Worm (Caenorhabditis elegans): ENCODE data around the gene gsto-2.

The gsto-2 gene

DNA sequence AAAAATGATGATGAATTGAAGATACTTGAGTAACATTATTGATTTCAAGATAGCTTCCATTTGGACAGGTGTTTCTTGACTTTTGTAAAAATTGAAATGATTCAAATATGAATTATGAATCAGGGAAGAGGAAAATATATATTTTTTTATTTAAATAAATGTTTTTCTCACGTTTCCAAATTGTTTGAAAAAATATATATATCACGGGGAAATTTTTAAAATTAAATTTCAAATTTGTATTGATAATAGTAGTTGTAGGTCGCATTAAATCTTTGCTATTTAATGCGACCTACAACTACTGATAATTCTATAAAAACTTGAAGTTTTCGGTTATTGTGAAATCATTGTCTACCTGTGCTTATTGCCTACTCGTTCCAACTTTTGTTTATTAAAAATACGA, 34.7 kb upstream of the gsto-2 start, which contains the start of gene ZC21.8:
TSS of gene ZC21.8 (minus strand) at position 101 of the 400 bp plus-strand sequence.
- no peak for TF ChIP-seq flh-1 (GFP tag; optimal IDR thresholded peaks at IDR 0.05)
- TF ChIP-seq nhr-28 (tag; optimal IDR thresholded peaks at IDR 0.05): no peak
- no peak for TF ChIP-seq unc-120 (tag; optimal IDR thresholded peaks at IDR 0.05; ENCODE audit: poor library complexity, severe bottlenecking)
- no peak for TF ChIP-seq sem-2 (GFP tag; optimal IDR thresholded peaks at IDR 0.05)
- TF ChIP-seq zip-8 (tag; optimal IDR thresholded peaks at IDR 0.05): no peak
- TF ChIP-seq lsy-2 (tag; optimal IDR thresholded peaks at IDR 0.05): no peak
- no peak for TF ChIP-seq lin-32 (GFP tag; optimal IDR thresholded peaks at IDR 0.05)
- TF ChIP-seq M03D4.4 (tag; optimal IDR thresholded peaks at IDR 0.05): no peak
- TF ChIP-seq ham-2 (GFP tag; optimal IDR thresholded peaks at IDR 0.05): no peak
- TF ChIP-seq ztf-11 (tag; optimal IDR thresholded peaks at IDR 0.05): no peak
- TF ChIP-seq pha-4 (tag; optimal IDR thresholded peaks at IDR 0.05): no peak
- TF ChIP-seq mab-5 (tag; optimal IDR thresholded peaks at IDR 0.05): no peak
- no peak for TF ChIP-seq mls-2 (tag; optimal IDR thresholded peaks at IDR 0.05)
- no peak for TF ChIP-seq nhr-76 (tag; optimal IDR thresholded peaks at IDR 0.05)
- no peak for TF ChIP-seq unc-39 (tag; optimal IDR thresholded peaks at IDR 0.05)

DNA sequence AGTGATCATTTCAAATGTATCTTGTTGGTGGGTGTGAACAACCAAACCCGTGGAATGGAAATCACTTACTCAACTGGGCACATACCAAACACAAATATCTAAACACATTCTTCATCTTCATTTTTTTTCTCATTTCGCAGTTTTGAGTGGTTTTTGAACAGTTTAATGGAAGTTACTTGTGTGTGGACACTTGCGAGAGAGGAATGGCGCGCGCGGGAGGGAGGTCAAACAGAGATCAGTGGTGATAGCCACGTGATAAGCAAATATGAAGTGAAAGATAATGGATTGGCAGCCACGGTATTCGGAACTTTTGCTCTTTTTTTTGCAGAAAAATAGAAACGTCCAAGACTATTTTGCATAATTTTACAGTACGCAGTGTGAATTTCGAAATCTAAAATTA, 34.0 kb upstream of the gsto-2 start:
- TF ChIP-seq ceh-43 (GFP tag; optimal IDR thresholded peaks at IDR 0.05) (no peak), unc-62 (GFP tag; optimal IDR thresholded peaks at IDR 0.05) (no peak), nhr-76 (tag; optimal IDR thresholded peaks at IDR 0.05) (no peak), lin-32 (GFP tag; optimal IDR thresholded peaks at IDR 0.05) (no peak), lsy-2 (tag; optimal IDR thresholded peaks at IDR 0.05) (no peak), sem-2 (GFP tag; optimal IDR thresholded peaks at IDR 0.05) (no peak), mab-5 (tag; optimal IDR thresholded peaks at IDR 0.05) (no peak), sptf-1 (tag; optimal IDR thresholded peaks at IDR 0.05) (no peak), snpc-4 (tag; optimal IDR thresholded peaks at IDR 0.05) (no peak), M03D4.4 (tag; optimal IDR thresholded peaks at IDR 0.05) (no peak), cnd-1 (tag; optimal IDR thresholded peaks at IDR 0.05) (no peak), nhr-237 (tag; optimal IDR thresholded peaks at IDR 0.05) (no peak), pha-4 (tag; optimal IDR thresholded peaks at IDR 0.05) (no peak)

DNA sequence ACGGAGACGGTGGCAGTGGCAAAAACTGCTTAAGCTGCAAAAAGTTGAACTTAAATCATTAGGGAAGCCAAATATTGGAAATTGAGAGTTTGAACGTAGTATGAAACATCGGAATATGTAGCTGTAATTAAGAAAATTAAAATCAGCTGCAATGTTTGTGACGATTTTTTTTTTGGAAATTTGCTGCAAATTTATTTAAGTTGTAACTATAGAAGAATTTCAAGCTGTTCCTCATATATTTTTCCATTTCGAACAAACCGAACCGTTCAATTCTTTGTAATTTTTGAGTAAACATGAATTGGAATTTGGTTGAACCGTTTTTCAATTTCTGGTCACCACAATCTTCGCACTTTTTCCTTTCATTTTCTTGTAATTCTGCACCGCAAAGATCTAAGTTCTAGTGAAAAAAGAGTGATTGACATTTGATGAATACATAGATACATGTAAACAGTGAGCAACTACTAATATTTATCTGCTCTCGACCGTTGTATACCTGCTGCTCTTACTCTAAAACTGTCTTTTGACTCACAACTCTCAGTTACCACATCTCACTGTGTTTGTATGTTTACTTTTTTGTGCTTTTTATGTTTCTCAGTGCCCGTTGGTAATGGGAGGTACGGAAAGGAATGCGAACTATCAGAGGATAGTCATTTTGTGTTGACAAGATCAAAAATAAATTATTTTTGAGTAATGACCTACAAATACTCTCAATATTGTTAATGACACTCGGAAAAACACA, 32.7 kb upstream of the gsto-2 start:
- no peak for TF ChIP-seq ham-2 (GFP tag; optimal IDR thresholded peaks at IDR 0.05)
- no peak for TF ChIP-seq lsy-2 (tag; optimal IDR thresholded peaks at IDR 0.05)
- TF ChIP-seq flh-1 (GFP tag; optimal IDR thresholded peaks at IDR 0.05): no peak
- TF ChIP-seq mab-5 (tag; optimal IDR thresholded peaks at IDR 0.05): no peak
- TF ChIP-seq blmp-1 (tag; optimal IDR thresholded peaks at IDR 0.05): no peak
- TF ChIP-seq sem-2 (GFP tag; optimal IDR thresholded peaks at IDR 0.05): no peak
- TF ChIP-seq nhr-12 (tag; optimal IDR thresholded peaks at IDR 0.05): no peak
- no peak for TF ChIP-seq nhr-237 (tag; optimal IDR thresholded peaks at IDR 0.05)
- TF ChIP-seq M03D4.4 (tag; optimal IDR thresholded peaks at IDR 0.05): no peak
- TF ChIP-seq sptf-1 (tag; optimal IDR thresholded peaks at IDR 0.05): no peak
- no peak for TF ChIP-seq lin-13 (tag; optimal IDR thresholded peaks at IDR 0.05)

DNA sequence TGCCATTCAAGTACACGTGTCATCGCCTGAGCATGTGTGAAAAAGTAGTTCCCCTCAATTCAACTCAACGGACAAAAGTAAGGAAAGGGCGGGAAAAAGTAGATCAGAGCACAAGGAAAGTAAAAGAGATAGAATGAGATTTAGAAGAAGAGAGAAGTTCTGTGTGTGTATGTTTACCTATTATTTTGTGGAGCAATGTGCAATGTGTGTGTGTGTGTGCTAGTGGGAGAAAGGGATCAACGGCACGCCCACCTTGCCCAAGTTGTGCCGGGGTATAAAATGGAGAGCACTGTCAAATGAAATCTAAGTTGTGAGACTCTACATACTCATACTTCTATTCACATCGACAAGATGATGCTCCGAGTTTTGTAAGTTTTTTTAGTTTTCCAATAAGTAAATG, 29.8 kb upstream of the gsto-2 start, which contains the start of gene idpp-15:
TSS of gene idpp-15 (plus strand) at position 301 of the 400 bp plus-strand sequence.
- no peak for TF ChIP-seq unc-120 (tag; optimal IDR thresholded peaks at IDR 0.05; ENCODE audit: poor library complexity, severe bottlenecking)
- TF ChIP-seq cnd-1 (tag; optimal IDR thresholded peaks at IDR 0.05): no peak
- TF ChIP-seq flh-1 (GFP tag; optimal IDR thresholded peaks at IDR 0.05): no peak

DNA sequence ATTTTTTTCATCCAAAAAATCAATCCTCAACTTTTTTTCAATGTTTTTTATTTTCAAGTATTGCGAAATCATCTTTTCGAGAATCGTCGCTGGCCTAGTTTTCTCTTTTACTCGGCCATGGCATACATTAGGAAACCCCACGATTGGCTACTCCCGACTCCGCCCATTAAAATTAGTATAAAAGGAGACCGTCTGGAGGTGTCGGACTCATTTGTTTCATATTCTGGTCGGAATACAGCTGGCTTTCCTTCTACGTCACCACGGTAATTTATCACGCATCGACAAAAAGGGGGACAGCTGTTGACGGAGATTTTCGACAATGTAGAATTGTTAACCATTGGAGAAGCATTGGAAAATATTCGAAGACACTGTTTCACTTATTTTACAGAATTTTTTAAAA, 25.6 kb upstream of the gsto-2 start:
- TF ChIP-seq ceh-39 (tag; optimal IDR thresholded peaks at IDR 0.05): no peak
- TF ChIP-seq flh-1 (GFP tag; optimal IDR thresholded peaks at IDR 0.05): no peak
- TF ChIP-seq ces-1 (GFP tag; optimal IDR thresholded peaks at IDR 0.05): peak; percentile 61
- peak; percentile 17 for TF ChIP-seq unc-62 (GFP tag; optimal IDR thresholded peaks at IDR 0.05)
- peak; percentile 81 for TF ChIP-seq cnd-1 (tag; optimal IDR thresholded peaks at IDR 0.05)
- no peak for TF ChIP-seq nhr-12 (tag; optimal IDR thresholded peaks at IDR 0.05)
- peak; percentile 25 for TF ChIP-seq ztf-11 (tag; optimal IDR thresholded peaks at IDR 0.05)
- no peak for TF ChIP-seq M03D4.4 (tag; optimal IDR thresholded peaks at IDR 0.05)
- TF ChIP-seq lsy-2 (tag; optimal IDR thresholded peaks at IDR 0.05): peak; percentile 79
- TF ChIP-seq mls-2 (tag; optimal IDR thresholded peaks at IDR 0.05): peak; percentile 4
- peak; percentile 82 for TF ChIP-seq lin-32 (GFP tag; optimal IDR thresholded peaks at IDR 0.05)
- TF ChIP-seq nhr-76 (tag; optimal IDR thresholded peaks at IDR 0.05): no peak
- TF ChIP-seq blmp-1 (tag; optimal IDR thresholded peaks at IDR 0.05): no peak
- TF ChIP-seq hlh-1 (tag; optimal IDR thresholded peaks at IDR 0.05): peak; percentile 7
- peak; percentile 23 for TF ChIP-seq ceh-43 (GFP tag; optimal IDR thresholded peaks at IDR 0.05)
- TF ChIP-seq nhr-237 (tag; optimal IDR thresholded peaks at IDR 0.05): peak; percentile 32
- peak; percentile 39 for TF ChIP-seq sptf-1 (tag; optimal IDR thresholded peaks at IDR 0.05)
- no peak for TF ChIP-seq elt-3 (tag; optimal IDR thresholded peaks at IDR 0.05)
